Fruit fly (Drosophila melanogaster): ENCODE results near the gene Hex-t1.

Gene Hex-t1

dm6 chr3R:26499136-26499535 is 50.3 kb downstream of the Hex-t1 start (continued):
- TF ChIP-seq pdm3 (GFP tag; optimal IDR thresholded peaks at IDR 0.05) (peak; percentile 68), salr (GFP tag; optimal IDR thresholded peaks at IDR 0.05) (peak in 1 of 2 experiments; percentile 40), Smox (GFP tag; optimal IDR thresholded peaks at IDR 0.05) (peak; percentile 72), CG8119 (GFP tag; IDR thresholded peaks at IDR 0.05) (no peak), Blimp-1 (GFP tag; optimal IDR thresholded peaks at IDR 0.05) (peak; percentile 29), spab (GFP tag; optimal IDR thresholded peaks at IDR 0.05) (peak; percentile 66), fkh (GFP tag; optimal IDR thresholded peaks at IDR 0.05) (no peak), ss (GFP tag; optimal IDR thresholded peaks at IDR 0.05) (peak; percentile 21 to 76), vri (GFP tag; optimal IDR thresholded peaks at IDR 0.05) (peak; percentile 81), CG6854 (GFP tag; optimal IDR thresholded peaks at IDR 0.05) (peak; percentile 36), Lpt (GFP tag; optimal IDR thresholded peaks at IDR 0.05) (no peak), lz (GFP tag; optimal IDR thresholded peaks at IDR 0.05) (peak; percentile 80), Hr39 (GFP tag; optimal IDR thresholded peaks at IDR 0.05) (peak; percentile 76), OdsH (GFP tag; optimal IDR thresholded peaks at IDR 0.05) (peak; percentile 72), Eip75B (GFP tag; optimal IDR thresholded peaks at IDR 0.05) (peak; percentile 73), topi (GFP tag; optimal IDR thresholded peaks at IDR 0.05) (peak; percentile 75), acj6 (GFP tag; optimal IDR thresholded peaks at IDR 0.05) (peak; percentile 76), CG6276 (GFP tag; optimal IDR thresholded peaks at IDR 0.05) (no peak), CG11902 (GFP tag; optimal IDR thresholded peaks at IDR 0.05) (peak; percentile 30), CG32006 (GFP tag; optimal IDR thresholded peaks at IDR 0.05) (peak; percentile 47), dac (GFP tag; optimal IDR thresholded peaks at IDR 0.05) (no peak), dsx (GFP tag; optimal IDR thresholded peaks at IDR 0.05; ENCODE audit: poor library complexity, severe bottlenecking) (peak; percentile 57), CG34406 (GFP tag; optimal IDR thresholded peaks at IDR 0.05) (peak; percentile 63), Gug (GFP tag; IDR thresholded peaks at IDR 0.05) (peak; percentile 34; the same call in 1 of the 2 replicates), CG4318 (GFP tag; optimal IDR thresholded peaks at IDR 0.05) (no peak), esn (GFP tag; optimal IDR thresholded peaks at IDR 0.05) (peak; percentile 85), Eip78C (GFP tag) (peak; percentile 92)
